Fruit fly (Drosophila melanogaster) whole organism: Measurements from ENCODE around the gene CG13365.

Experiments
- CG8478 ChIP-seq: fragments of >200 bp; optimal IDR thresholded peaks from 2 replicates; lab custom pipeline; 2018; ENCODE audit warnings: inconsistent platforms
- Dll ChIP-seq: fragments of >200 bp; optimal IDR thresholded peaks from 2 replicates; lab custom pipeline; 2017
- EcR ChIP-seq, 2 experiments: fragments of >200 bp; optimal IDR thresholded peaks; 2 replicates each; lab custom pipeline; 2017; ENCODE audit warnings: missing biosample characterization in 2 of 2, missing genetic modification characterization in 2 of 2, missing genetic modification reagents in 2 of 2
- pan ChIP-seq: fragments of >200 bp; optimal IDR thresholded peaks from 2 replicates; lab custom pipeline; 2017
- usp ChIP-seq: fragments of >200 bp; optimal IDR thresholded peaks from 2 replicates; lab custom pipeline; 2017; ENCODE audit warnings: missing biosample characterization, missing genetic modification characterization, mixed read lengths

DNA sequence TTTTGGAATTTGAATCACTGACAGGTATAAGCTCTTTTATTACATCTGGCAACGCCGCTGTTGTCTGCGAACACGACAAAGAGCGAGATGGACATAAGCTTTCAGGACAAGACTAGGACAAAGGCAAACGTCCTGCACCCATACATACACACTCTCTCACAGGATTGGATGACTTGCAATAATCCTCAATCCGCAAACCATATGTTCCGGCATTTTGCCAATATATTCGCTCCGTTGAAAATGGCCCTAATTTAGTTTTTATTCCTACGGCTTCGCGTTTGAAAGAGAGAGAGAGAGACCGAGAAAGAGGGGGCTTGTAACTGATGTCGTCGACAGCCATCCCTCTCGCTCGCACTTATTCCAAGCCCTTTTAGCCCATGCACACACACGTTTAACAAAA is 33.2 kb upstream of the CG13365 start:
- TF ChIP-seq EcR (GFP tag; optimal IDR thresholded peaks at IDR 0.05; lab: Kevin White, UChicago) (no peak), usp (no peak), Dll (lab: Kevin White, UChicago) (no peak), pan (lab: Kevin White, UChicago) (no peak), CG8478 (lab: Kevin White, UChicago) (peak; percentile 46)
